Fruit fly (Drosophila melanogaster) whole organism, pupa: ENCODE results near the gene UQCR-14.

Experiments used
- CG10348 ChIP-seq: fragments of 200-800 bp; sonication (Bioruptor generic); IDR thresholded peaks from 2 replicates; pipeline ENCODE4 v1.3.6; 2022; ENCODE audit warnings: missing biosample characterization, missing genetic modification characterization
- CG12605 ChIP-seq: fragments of 200-800 bp; sonication (Bioruptor generic); IDR thresholded peaks from 2 replicates; pipeline ENCODE4 v1.3.6; 2022; ENCODE audit warnings: missing biosample characterization, missing genetic modification characterization
- CG32121 ChIP-seq: fragments of 200-800 bp; sonication (Bioruptor generic); IDR thresholded peaks from 2 replicates; pipeline ENCODE4 v1.3.6; 2022; ENCODE audit warnings: missing biosample characterization, missing genetic modification characterization
- CG4496 ChIP-seq: fragments of 200-800 bp; sonication (Bioruptor generic); IDR thresholded peaks from 3 replicates; pipeline ENCODE4 v1.3.6; 2022; ENCODE audit warnings: missing biosample characterization, missing genetic modification characterization
- CG8301 ChIP-seq: fragments of 200-800 bp; sonication (Bioruptor generic); optimal IDR thresholded peaks from 2 replicates; lab custom pipeline; 2018; ENCODE audit warnings: missing biosample characterization, mild to moderate bottlenecking, missing genetic modification characterization
- CG9948 ChIP-seq: fragments of 200-800 bp; sonication (Bioruptor generic); optimal IDR thresholded peaks from 2 replicates; lab custom pipeline; 2018; ENCODE audit warnings: missing biosample characterization, mild to moderate bottlenecking, missing genetic modification characterization, moderate library complexity
- Ets98B ChIP-seq: fragments of 200-800 bp; sonication (Bioruptor generic); IDR thresholded peaks from 2 replicates; pipeline ENCODE4 v1.3.6; 2022; ENCODE audit warnings: missing biosample characterization, missing genetic modification characterization
- Pif1A ChIP-seq: fragments of 200-800 bp; sonication (Bioruptor generic); optimal IDR thresholded peaks from 3 replicates; lab custom pipeline; 2016; ENCODE audit warnings: missing biosample characterization, missing genetic modification characterization
- fd96Ca ChIP-seq: fragments of 200-800 bp; sonication (Bioruptor generic); IDR thresholded peaks from 3 replicates; pipeline ENCODE4 v1.3.6; 2022; ENCODE audit warnings: missing biosample characterization, missing genetic modification characterization
- gl ChIP-seq: fragments of 200-800 bp; sonication (Bioruptor generic); optimal IDR thresholded peaks from 2 replicates; lab custom pipeline; 2018; ENCODE audit warnings: missing biosample characterization, mild to moderate bottlenecking, missing genetic modification characterization
- rn ChIP-seq: fragments of 200-800 bp; sonication (Bioruptor generic); IDR thresholded peaks from 2 replicates; pipeline ENCODE4 v1.3.6; 2022; ENCODE audit warnings: missing biosample characterization, missing genetic modification characterization

DNA sequence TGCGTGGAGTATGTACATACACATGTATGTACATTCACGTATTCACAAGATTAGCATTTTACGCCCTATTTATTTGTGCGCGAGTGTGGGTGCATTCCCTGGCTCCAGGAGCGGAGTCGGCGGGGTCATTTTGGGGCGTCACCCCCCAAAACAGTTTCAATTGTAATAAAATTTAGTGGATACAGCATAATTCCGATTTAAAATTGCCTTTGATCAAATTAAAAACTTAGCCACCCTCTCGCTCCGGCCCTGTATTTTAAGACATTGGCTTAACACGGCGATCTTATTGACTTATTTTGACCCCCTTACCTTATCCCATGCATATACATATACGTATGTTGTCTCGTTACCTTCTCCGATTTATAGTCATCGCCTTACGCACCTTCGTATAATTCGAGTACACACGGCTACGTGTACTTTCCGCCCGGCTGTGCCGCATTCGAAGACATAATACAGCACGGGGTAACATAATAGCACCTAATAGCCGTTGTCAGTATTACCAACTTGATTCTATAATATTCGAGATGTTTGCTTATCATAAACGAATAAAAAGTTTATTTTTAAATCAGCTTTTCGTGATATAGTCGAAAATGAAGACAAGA is 6.6 kb upstream of the UQCR-14 start:
- peak; percentile 92 for TF ChIP-seq CG32121 (GFP tag; lab: Robert Waterston, UW)
- peak; percentile 84 for TF ChIP-seq rn (GFP tag; lab: Robert Waterston, UW)
- peak; percentile 86 for TF ChIP-seq Pif1A (GFP tag; lab: Kevin White, UChicago)
- TF ChIP-seq gl (tag; lab: Kevin White, UChicago), result peak; percentile 69
- peak; percentile 84 for TF ChIP-seq CG10348 (GFP tag; lab: Robert Waterston, UW)
- peak; percentile 78 for TF ChIP-seq CG8301 (tag; lab: Kevin White, UChicago)
- peak; percentile 97 for TF ChIP-seq CG4496 (GFP tag; lab: Robert Waterston, UW)
- TF ChIP-seq CG9948, result peak; percentile 79
- peak; percentile 95 for TF ChIP-seq fd96Ca (GFP tag; lab: Robert Waterston, UW)
- TF ChIP-seq CG12605, result peak; percentile 82; the same call in 1 of the 2 replicates
- TF ChIP-seq Ets98B (GFP tag; lab: Robert Waterston, UW), result peak; percentile 93
